Worm (Caenorhabditis elegans) whole organism, L2 larva: ENCODE results near the gene imb-2.
A peak's percentile ranks its signal among the peaks of the same experiment; 100 is the strongest.

Experiments used
- C34F6.9 ChIP-seq: fragments of 150-350 bp; optimal IDR thresholded peaks from 2 replicates; lab custom pipeline; 2014; ENCODE audit warnings: missing biosample characterization, missing genetic modification characterization
- F13H6.1 ChIP-seq: sonication (generic microtip); optimal IDR thresholded peaks from 2 replicates; lab custom pipeline; 2016; ENCODE audit warnings: missing genetic modification characterization, missing compliant biosample characterization
- R02D3.7 ChIP-seq: fragments of 150-350 bp; optimal IDR thresholded peaks from 2 replicates; lab custom pipeline; 2014; ENCODE audit warnings: missing biosample characterization, missing genetic modification characterization
- Y55F3AM.14 ChIP-seq: fragments of 200-800 bp; sonication (Bioruptor generic); optimal IDR thresholded peaks from 2 replicates; lab custom pipeline; 2018; ENCODE audit warnings: mild to moderate bottlenecking, missing genetic modification characterization, missing compliant biosample characterization
- ZK546.5 ChIP-seq: sonication (generic microtip); optimal IDR thresholded peaks from 2 replicates; lab custom pipeline; 2017; ENCODE audit warnings: missing biosample characterization, missing genetic modification characterization
- alr-1 ChIP-seq: fragments of 150-350 bp; optimal IDR thresholded peaks from 2 replicates; lab custom pipeline; 2014; ENCODE audit warnings: missing biosample characterization, missing genetic modification characterization
- aly-2 ChIP-seq: fragments of 150-350 bp; optimal IDR thresholded peaks from 2 replicates; lab custom pipeline; 2014; ENCODE audit warnings: missing biosample characterization, missing genetic modification characterization
- ama-1 ChIP-seq: fragments of 150-350 bp; optimal IDR thresholded peaks from 2 replicates; lab custom pipeline; 2018; ENCODE audit warnings: inconsistent platforms
- blmp-1 ChIP-seq: sonication (generic microtip); optimal IDR thresholded peaks from 2 replicates; lab custom pipeline; 2017; ENCODE audit warnings: missing genetic modification characterization, mild to moderate bottlenecking, missing compliant biosample characterization, antibody characterized with exemption, moderate library complexity; ENCODE audit not compliant: insufficient read depth
- ceh-16 ChIP-seq: fragments of 150-350 bp; optimal IDR thresholded peaks from 2 replicates; lab custom pipeline; 2014; ENCODE audit warnings: missing biosample characterization, missing genetic modification characterization
- ceh-82 ChIP-seq: fragments of 150-350 bp; optimal IDR thresholded peaks from 2 replicates; lab custom pipeline; 2014; ENCODE audit warnings: missing biosample characterization, missing genetic modification characterization
- crh-2 ChIP-seq: sonication (generic microtip); optimal IDR thresholded peaks from 2 replicates; lab custom pipeline; 2017; ENCODE audit warnings: missing biosample characterization, missing genetic modification characterization
- egl-27 ChIP-seq: sonication (generic microtip); optimal IDR thresholded peaks from 3 replicates; lab custom pipeline; 2017; ENCODE audit warnings: missing biosample characterization, missing genetic modification reagents, missing genetic modification characterization
- elt-1 ChIP-seq: fragments of 150-350 bp; optimal IDR thresholded peaks from 2 replicates; lab custom pipeline; 2014; ENCODE audit warnings: missing biosample characterization, missing genetic modification characterization
- elt-3 ChIP-seq: sonication (generic microtip); optimal IDR thresholded peaks from 2 replicates; lab custom pipeline; 2017; ENCODE audit warnings: missing biosample characterization, missing genetic modification characterization
- fos-1 ChIP-seq: fragments of 150-350 bp; optimal IDR thresholded peaks from 2 replicates; lab custom pipeline; 2014; ENCODE audit warnings: missing biosample characterization, missing genetic modification characterization
- gmeb-1 ChIP-seq: fragments of 150-350 bp; optimal IDR thresholded peaks from 2 replicates; lab custom pipeline; 2014; ENCODE audit warnings: missing biosample characterization, missing genetic modification characterization
- lin-11 ChIP-seq: fragments of 150-350 bp; sonication (generic microtip); optimal IDR thresholded peaks from 2 replicates; lab custom pipeline; 2014; ENCODE audit warnings: missing biosample characterization, missing genetic modification characterization, inconsistent platforms, mixed read lengths
- lin-13 ChIP-seq: fragments of 150-350 bp; optimal IDR thresholded peaks from 2 replicates; lab custom pipeline; 2014; ENCODE audit warnings: missing biosample characterization, missing genetic modification reagents, missing genetic modification characterization
- lin-39 ChIP-seq: fragments of 150-350 bp; optimal IDR thresholded peaks from 2 replicates; lab custom pipeline; 2014; ENCODE audit warnings: missing biosample characterization, missing genetic modification reagents, missing genetic modification characterization
- lsy-2 ChIP-seq, 2 experiments: fragments of 150-350 bp in 1 of 2; sonication (generic microtip) in 1 of 2; optimal IDR thresholded peaks; 2 replicates each; lab custom pipeline; 2014 to 2017; ENCODE audit warnings: missing biosample characterization in 2 of 2, missing genetic modification characterization in 2 of 2
- mab-5 ChIP-seq: fragments of 150-350 bp; optimal IDR thresholded peaks from 2 replicates; lab custom pipeline; 2014; ENCODE audit warnings: missing biosample characterization, missing genetic modification characterization
- mbf-1 ChIP-seq: sonication (generic microtip); optimal IDR thresholded peaks from 2 replicates; lab custom pipeline; 2017; ENCODE audit warnings: missing biosample characterization, missing genetic modification characterization
- mdl-1 ChIP-seq, 2 experiments: fragments of 150-350 bp in 1 of 2; sonication (generic microtip) in 1 of 2; optimal IDR thresholded peaks; 2 replicates each; lab custom pipeline; 2017; ENCODE audit warnings: missing biosample characterization in 2 of 2, missing genetic modification characterization in 2 of 2
- nhr-10 ChIP-seq: sonication (generic microtip); optimal IDR thresholded peaks from 2 replicates; lab custom pipeline; 2017; ENCODE audit warnings: missing biosample characterization, missing genetic modification characterization
- nhr-11 ChIP-seq: fragments of 150-350 bp; optimal IDR thresholded peaks from 2 replicates; lab custom pipeline; 2014; ENCODE audit warnings: missing biosample characterization, missing genetic modification characterization
- nhr-12 ChIP-seq: fragments of 150-350 bp; optimal IDR thresholded peaks from 2 replicates; lab custom pipeline; 2014; ENCODE audit warnings: missing biosample characterization, missing genetic modification characterization
- nhr-129 ChIP-seq: fragments of 150-350 bp; optimal IDR thresholded peaks from 2 replicates; lab custom pipeline; 2014; ENCODE audit warnings: missing biosample characterization, missing genetic modification characterization
- nhr-21 ChIP-seq: fragments of 150-350 bp; optimal IDR thresholded peaks from 2 replicates; lab custom pipeline; 2014; ENCODE audit warnings: missing biosample characterization, missing genetic modification characterization
- nhr-23 ChIP-seq: fragments of 150-350 bp; optimal IDR thresholded peaks from 2 replicates; lab custom pipeline; 2014; ENCODE audit warnings: missing biosample characterization, missing genetic modification reagents, missing genetic modification characterization
- nhr-237 ChIP-seq: fragments of 150-350 bp; optimal IDR thresholded peaks from 2 replicates; lab custom pipeline; 2014; ENCODE audit warnings: missing biosample characterization, missing genetic modification characterization
- nhr-25 ChIP-seq: fragments of 150-350 bp; sonication (generic microtip); optimal IDR thresholded peaks from 3 replicates; lab custom pipeline; 2014; ENCODE audit warnings: missing biosample characterization, missing genetic modification characterization
- nhr-6 ChIP-seq: fragments of 150-350 bp; optimal IDR thresholded peaks from 2 replicates; lab custom pipeline; 2014; ENCODE audit warnings: missing biosample characterization, missing genetic modification characterization
- nhr-77 ChIP-seq: fragments of 150-350 bp; optimal IDR thresholded peaks from 2 replicates; lab custom pipeline; 2014; ENCODE audit warnings: missing biosample characterization, missing genetic modification characterization
- peb-1 ChIP-seq: fragments of 150-350 bp; optimal IDR thresholded peaks from 2 replicates; lab custom pipeline; 2014; ENCODE audit warnings: missing biosample characterization, missing genetic modification characterization
- sem-4 ChIP-seq: fragments of 150-350 bp; optimal IDR thresholded peaks from 2 replicates; lab custom pipeline; 2014; ENCODE audit warnings: missing biosample characterization, missing genetic modification reagents, missing genetic modification characterization
- skn-1 ChIP-seq: sonication (generic microtip); optimal IDR thresholded peaks from 2 replicates; lab custom pipeline; 2017; ENCODE audit warnings: missing biosample characterization, missing genetic modification characterization
- sma-3 ChIP-seq: sonication (generic microtip); optimal IDR thresholded peaks from 2 replicates; lab custom pipeline; 2016; ENCODE audit warnings: missing genetic modification reagents, missing genetic modification characterization, missing compliant biosample characterization
- sma-9 ChIP-seq, 2 experiments: fragments of 150-350 bp in 1 of 2; sonication (generic microtip) in 1 of 2; optimal IDR thresholded peaks; 2 replicates each; lab custom pipeline; 2014 to 2016; ENCODE audit warnings: missing genetic modification characterization in 2 of 2, mild to moderate bottlenecking in 1 of 2, missing biosample characterization in 1 of 2, missing compliant biosample characterization in 1 of 2, missing genetic modification reagents in 1 of 2, moderate library complexity in 1 of 2
- snpc-4 ChIP-seq: fragments of 150-350 bp; optimal IDR thresholded peaks from 2 replicates; lab custom pipeline; 2014; ENCODE audit warnings: missing biosample characterization, missing genetic modification characterization
- unc-39 ChIP-seq: fragments of 150-350 bp; optimal IDR thresholded peaks from 2 replicates; lab custom pipeline; 2014; ENCODE audit warnings: missing biosample characterization, missing genetic modification characterization
- unc-55 ChIP-seq: fragments of 150-350 bp; sonication (generic microtip); optimal IDR thresholded peaks from 3 replicates; lab custom pipeline; 2014; ENCODE audit warnings: missing biosample characterization, missing genetic modification reagents, missing genetic modification characterization
- unc-62 ChIP-seq: fragments of 150-350 bp; optimal IDR thresholded peaks from 2 replicates; lab custom pipeline; 2014; ENCODE audit warnings: missing biosample characterization, missing genetic modification reagents, missing genetic modification characterization
- zag-1 ChIP-seq: fragments of 150-350 bp; optimal IDR thresholded peaks from 2 replicates; lab custom pipeline; 2014; ENCODE audit warnings: missing biosample characterization, missing genetic modification characterization
- ztf-11 ChIP-seq: sonication (generic microtip); optimal IDR thresholded peaks from 2 replicates; lab custom pipeline; 2017; ENCODE audit warnings: missing biosample characterization, missing genetic modification characterization
- ztf-4 ChIP-seq: fragments of 150-350 bp; optimal IDR thresholded peaks from 2 replicates; lab custom pipeline; 2014; ENCODE audit warnings: missing biosample characterization, missing genetic modification characterization

imb-2 gene

DNA sequence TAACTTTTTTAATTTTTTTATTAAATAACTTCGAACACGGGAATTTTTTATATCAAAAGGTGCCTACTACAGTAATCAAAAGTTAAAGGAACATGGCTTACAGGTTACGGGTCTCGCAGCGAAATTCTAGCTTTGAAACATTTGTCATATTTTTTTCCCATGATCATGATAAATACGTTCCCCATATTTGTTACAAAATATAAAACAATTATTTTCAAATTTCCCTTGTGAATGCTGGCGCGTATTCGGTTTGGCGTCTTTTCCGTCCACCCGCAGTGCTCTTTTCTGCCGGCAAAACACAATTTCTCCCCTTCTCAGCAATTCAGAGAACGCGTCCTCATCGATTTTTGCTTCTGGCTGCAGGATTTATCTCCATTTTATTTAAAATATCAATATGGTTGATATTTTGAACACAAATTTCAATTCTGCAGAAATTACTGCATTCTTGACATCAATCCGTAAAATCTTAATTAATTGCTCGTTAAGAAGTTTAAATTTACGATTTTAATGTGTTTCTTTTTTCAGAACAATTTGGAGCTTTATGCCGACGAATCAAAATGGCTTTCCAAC, at the start of gene imb-2:
Gene imb-2, plus strand, starts transcription at position 520 of the 570 bp plus-strand sequence.
- TF ChIP-seq blmp-1 (tag; lab: Kevin White, UChicago) (no peak), lin-11 (tag; lab: Kevin White, UChicago) (peak; percentile 66), nhr-10 (tag; lab: Kevin White, UChicago) (no peak), mab-5 (tag; lab: Kevin White, UChicago) (peak; percentile 43), gmeb-1 (tag; lab: Kevin White, UChicago) (no peak), nhr-21 (tag; lab: Kevin White, UChicago) (no peak), unc-55 (peak; percentile 80), elt-3 (tag; lab: Kevin White, UChicago) (no peak), snpc-4 (peak; percentile 6), nhr-12 (tag; lab: Kevin White, UChicago) (no peak), alr-1 (tag; lab: Kevin White, UChicago) (no peak), ceh-16 (no peak), ZK546.5 (tag; lab: Kevin White, UChicago) (no peak), sma-9 (GFP tag; optimal IDR thresholded peaks at IDR 0.05; lab: Kevin White, UChicago) (no peak), sma-9 (tag; optimal IDR thresholded peaks at IDR 0.05; lab: Kevin White, UChicago) (no peak), unc-39 (tag; lab: Kevin White, UChicago) (no peak), nhr-6 (tag; lab: Kevin White, UChicago) (no peak), nhr-11 (no peak), zag-1 (tag; lab: Kevin White, UChicago) (peak; percentile 45), ama-1 (no peak), F13H6.1 (tag; lab: Kevin White, UChicago) (no peak), sem-4 (no peak), ztf-11 (tag; lab: Kevin White, UChicago) (no peak), lsy-2 (tag; optimal IDR thresholded peaks at IDR 0.05; lab: Kevin White, UChicago) (peak; percentile 23 to 88), crh-2 (tag; lab: Kevin White, UChicago) (peak; percentile 60), peb-1 (tag; lab: Kevin White, UChicago) (no peak), ceh-82 (no peak), ztf-4 (tag; lab: Kevin White, UChicago) (no peak), fos-1 (peak; percentile 18), aly-2 (tag; lab: Kevin White, UChicago) (no peak), unc-62 (GFP tag; lab: Kevin White, UChicago) (no peak), egl-27 (tag; lab: Kevin White, UChicago) (no peak), nhr-23 (tag; lab: Kevin White, UChicago) (no peak), lin-13 (no peak), sma-3 (GFP tag; lab: Kevin White, UChicago) (no peak), nhr-129 (tag; lab: Kevin White, UChicago) (peak; percentile 44), mdl-1 (tag; optimal IDR thresholded peaks at IDR 0.05; lab: Kevin White, UChicago) (no peak), lin-39 (tag; lab: Kevin White, UChicago) (no peak), skn-1 (tag; lab: Kevin White, UChicago) (no peak), C34F6.9 (tag; lab: Kevin White, UChicago) (peak; percentile 68), nhr-237 (no peak), nhr-77 (tag; lab: Kevin White, UChicago) (no peak), elt-1 (tag; lab: Kevin White, UChicago) (no peak), nhr-25 (tag; lab: Kevin White, UChicago) (no peak), mbf-1 (tag; lab: Kevin White, UChicago) (no peak), Y55F3AM.14 (no peak), R02D3.7 (tag; lab: Kevin White, UChicago) (no peak)
- TF ChIP-seq, all 48 proteins: peak for 10
